Fruit fly (Drosophila melanogaster) whole organism, adult: ENCODE results near the gene mRpL17.

Experiments used
- CG11617 ChIP-seq: fragments of 200-800 bp; sonication (Bioruptor generic); optimal IDR thresholded peaks from 2 replicates; lab custom pipeline; 2017; ENCODE audit warnings: mild to moderate bottlenecking, missing biosample characterization, missing genetic modification reagents, missing genetic modification characterization
- CG12768 ChIP-seq: fragments of 200-800 bp; sonication (Bioruptor generic); optimal IDR thresholded peaks from 2 replicates; lab custom pipeline; 2017; ENCODE audit warnings: missing biosample characterization, missing genetic modification characterization, mild to moderate bottlenecking, moderate library complexity, missing genetic modification reagents
- CG14711 ChIP-seq: fragments of 200-800 bp; sonication (Bioruptor generic); optimal IDR thresholded peaks from 2 replicates; lab custom pipeline; 2018; ENCODE audit warnings: missing biosample characterization, mild to moderate bottlenecking, missing genetic modification characterization, moderate library complexity
- CG1620 ChIP-seq: fragments of 200-800 bp; sonication (Bioruptor generic); optimal IDR thresholded peaks from 2 replicates; lab custom pipeline; 2016; ENCODE audit warnings: missing biosample characterization, missing genetic modification characterization
- CG33017 ChIP-seq: fragments of 200-800 bp; sonication (Bioruptor generic); optimal IDR thresholded peaks from 2 replicates; lab custom pipeline; 2018; ENCODE audit warnings: missing biosample characterization, mild to moderate bottlenecking, missing genetic modification characterization, moderate library complexity
- CG5204 ChIP-seq: fragments of 200-800 bp; sonication (Bioruptor generic); optimal IDR thresholded peaks from 2 replicates; lab custom pipeline; 2016; ENCODE audit warnings: missing biosample characterization, missing genetic modification characterization
- CG7045 ChIP-seq: fragments of 200-800 bp; sonication (Bioruptor generic); optimal IDR thresholded peaks from 2 replicates; lab custom pipeline; 2017; ENCODE audit warnings: missing biosample characterization, mild to moderate bottlenecking, missing genetic modification characterization
- CG7101 ChIP-seq: fragments of 200-800 bp; sonication (Bioruptor generic); optimal IDR thresholded peaks from 2 replicates; lab custom pipeline; 2018; ENCODE audit warnings: missing biosample characterization, mild to moderate bottlenecking, missing genetic modification characterization, moderate library complexity
- Clk ChIP-seq: fragments of 200-800 bp; sonication (Bioruptor generic); optimal IDR thresholded peaks from 2 replicates; lab custom pipeline; 2017; ENCODE audit warnings: missing biosample characterization, missing genetic modification characterization
- Crg-1 ChIP-seq: fragments of 200-800 bp; sonication (Bioruptor generic); optimal IDR thresholded peaks from 2 replicates; lab custom pipeline; 2016; ENCODE audit warnings: missing biosample characterization, missing genetic modification characterization
- Hr96 ChIP-seq: fragments of 200-800 bp; sonication (Bioruptor generic); optimal IDR thresholded peaks from 2 replicates; lab custom pipeline; 2016; ENCODE audit warnings: missing biosample characterization, missing genetic modification characterization
- Mnt ChIP-seq: fragments of 200-800 bp; sonication (Bioruptor generic); optimal IDR thresholded peaks from 2 replicates; lab custom pipeline; 2016; ENCODE audit warnings: missing biosample characterization, mild to moderate bottlenecking, missing genetic modification characterization
- bab1 ChIP-seq: fragments of 200-800 bp; sonication (Bioruptor generic); optimal IDR thresholded peaks from 3 replicates; lab custom pipeline; 2019; ENCODE audit warnings: missing biosample characterization, mild to moderate bottlenecking, missing genetic modification characterization, moderate library complexity
- cic ChIP-seq: fragments of 200-800 bp; sonication (Bioruptor generic); optimal IDR thresholded peaks from 2 replicates; lab custom pipeline; 2017; ENCODE audit warnings: missing biosample characterization, mild to moderate bottlenecking, missing genetic modification characterization, moderate library complexity
- cnc ChIP-seq, 2 experiments: fragments of >200 bp; optimal IDR thresholded peaks; 2 replicates each; lab custom pipeline; 2017
- kay ChIP-seq: fragments of 200-800 bp; sonication (Bioruptor generic); peaks from one replicate; lab custom pipeline; 2016; ENCODE audit warnings: missing biosample characterization, missing genetic modification characterization, borderline replicate concordance
- ovo ChIP-seq: fragments of 200-800 bp; sonication (Bioruptor generic); optimal IDR thresholded peaks from 2 replicates; lab custom pipeline; 2016; ENCODE audit warnings: missing biosample characterization, missing genetic modification characterization
- pad ChIP-seq: fragments of 200-800 bp; sonication (Bioruptor generic); optimal IDR thresholded peaks from 3 replicates; lab custom pipeline; 2017; ENCODE audit warnings: missing biosample characterization, missing genetic modification characterization, mild to moderate bottlenecking, moderate library complexity, missing genetic modification reagents
- tj ChIP-seq: fragments of 200-800 bp; sonication (Bioruptor generic); optimal IDR thresholded peaks from 3 replicates; lab custom pipeline; 2017; ENCODE audit warnings: missing biosample characterization, mild to moderate bottlenecking, missing genetic modification characterization, moderate library complexity
- toe ChIP-seq: fragments of 200-800 bp; sonication (Bioruptor generic); optimal IDR thresholded peaks from 2 replicates; lab custom pipeline; 2016; ENCODE audit warnings: missing biosample characterization, missing genetic modification characterization

mRpL17 gene

DNA sequence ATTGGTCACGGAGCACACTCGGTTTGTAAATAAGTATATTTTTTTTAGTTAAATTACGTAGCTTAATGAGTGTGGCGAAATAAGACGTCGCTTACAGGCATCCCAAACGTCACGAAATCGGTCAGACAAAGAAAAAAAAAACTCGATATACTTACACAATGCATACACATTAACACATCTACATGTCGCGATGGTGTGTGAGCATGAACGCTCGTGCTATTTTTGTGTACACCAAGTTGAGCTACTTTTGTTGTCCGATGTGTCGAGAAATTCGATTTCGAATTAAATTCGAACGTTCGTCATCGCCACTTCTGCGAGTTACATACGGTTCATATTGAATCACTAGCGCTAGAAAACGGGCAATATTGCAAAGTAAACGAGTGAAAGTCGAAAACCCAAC is 39.5 kb upstream of the mRpL17 start:
- peak; percentile 33 for TF ChIP-seq cic (GFP tag; lab: Kevin White, UChicago)
- TF ChIP-seq ovo (GFP tag; lab: Kevin White, UChicago), result no peak
- no peak for TF ChIP-seq Crg-1 (GFP tag; lab: Kevin White, UChicago)
- TF ChIP-seq Mnt (GFP tag; lab: Kevin White, UChicago), result peak; percentile 33
- no peak for TF ChIP-seq CG14711 (tag; lab: Kevin White, UChicago)
- TF ChIP-seq kay, result peak; percentile 99
- no peak for TF ChIP-seq CG33017 (tag; lab: Kevin White, UChicago)
- TF ChIP-seq CG7101 (tag; lab: Kevin White, UChicago), result no peak
- no peak for TF ChIP-seq Clk (GFP tag; lab: Kevin White, UChicago)
- no peak for TF ChIP-seq tj
- TF ChIP-seq Hr96 (GFP tag; lab: Kevin White, UChicago), result no peak
- no peak for TF ChIP-seq cnc (optimal IDR thresholded peaks at IDR 0.05; lab: Kevin White, UChicago)
- no peak for TF ChIP-seq CG11617 (GFP tag; lab: Kevin White, UChicago)
- TF ChIP-seq CG12768 (GFP tag; lab: Kevin White, UChicago), result no peak
- no peak for TF ChIP-seq CG5204 (GFP tag; lab: Kevin White, UChicago)

DNA sequence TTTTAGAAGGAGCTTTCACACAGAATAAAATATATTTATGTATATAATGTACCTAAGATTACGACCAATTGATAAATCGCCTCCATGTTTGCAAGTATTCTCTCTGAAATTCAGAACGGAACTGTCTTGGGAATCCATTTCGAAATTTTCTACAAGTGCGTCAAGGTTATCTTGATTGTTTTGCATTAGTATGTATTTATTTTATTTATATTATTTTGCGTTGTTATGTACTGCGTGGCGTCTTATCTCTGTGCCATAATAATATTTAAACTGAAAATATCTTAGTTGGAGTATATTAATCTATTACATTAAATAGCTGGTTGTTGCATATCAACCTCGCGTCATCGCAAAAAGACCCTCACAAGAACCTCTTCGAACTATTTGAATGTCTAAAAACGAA is 33.1 kb upstream of the mRpL17 start, which contains the start of gene CG42846:
Gene CG42846, minus strand, starts transcription at position 101 of the 400 bp plus-strand sequence.
- no peak for TF ChIP-seq CG7045 (GFP tag; lab: Kevin White, UChicago)
- TF ChIP-seq ovo (GFP tag; lab: Kevin White, UChicago), result no peak
- TF ChIP-seq Crg-1 (GFP tag; lab: Kevin White, UChicago), result no peak
- no peak for TF ChIP-seq Mnt (GFP tag; lab: Kevin White, UChicago)

DNA sequence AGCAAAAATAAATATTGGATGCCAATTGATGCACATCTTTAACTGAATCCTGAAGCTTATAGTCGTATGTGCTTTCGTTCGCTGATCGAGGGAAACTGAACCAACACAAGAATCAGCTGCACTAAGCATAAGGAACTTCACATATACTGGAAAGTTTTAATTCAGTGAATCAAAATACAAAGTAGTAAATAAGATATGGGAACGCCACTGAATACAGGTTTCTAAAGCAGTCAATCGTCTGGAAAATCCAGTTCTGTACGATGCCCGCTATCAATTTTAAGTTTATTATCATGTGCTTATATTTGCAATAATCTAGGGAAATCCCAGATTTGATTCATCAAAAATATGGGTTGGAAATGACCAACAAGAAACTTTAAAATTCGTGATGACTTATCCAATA is 32.3 kb upstream of the mRpL17 start, which contains the start of gene CG34454:
Gene CG34454, minus strand, starts transcription at position 84 of the 400 bp plus-strand sequence.
- TF ChIP-seq Clk (GFP tag; lab: Kevin White, UChicago), result no peak
- no peak for TF ChIP-seq CG12768 (GFP tag; lab: Kevin White, UChicago)
- TF ChIP-seq pad (GFP tag; lab: Kevin White, UChicago), result no peak
- TF ChIP-seq tj, result no peak
- TF ChIP-seq Hr96 (GFP tag; lab: Kevin White, UChicago), result no peak
- no peak for TF ChIP-seq CG1620

DNA sequence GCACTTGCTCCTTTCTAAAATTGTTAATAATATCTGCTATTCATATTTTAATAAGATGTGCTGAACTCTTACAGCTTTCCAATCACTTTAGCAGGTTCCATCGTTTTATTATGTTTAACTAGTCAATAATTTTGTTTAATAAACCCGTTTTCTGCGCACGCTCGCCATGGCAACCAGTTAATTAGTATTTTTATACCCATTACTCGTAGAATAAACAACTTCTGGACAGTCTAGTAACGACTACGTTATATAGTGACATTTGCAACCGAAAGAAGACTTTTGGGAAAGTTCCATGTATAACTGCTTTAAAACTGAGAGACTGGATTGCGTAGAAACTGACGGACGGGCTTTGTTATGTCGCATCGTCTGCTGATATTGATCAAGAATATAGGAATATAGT is 31.3 kb upstream of the mRpL17 start, which contains the start of gene CG34453:
Gene CG34453, minus strand, starts transcription at position 101 of the 400 bp plus-strand sequence.
- no peak for TF ChIP-seq CG33017 (tag; lab: Kevin White, UChicago)
- no peak for TF ChIP-seq pad (GFP tag; lab: Kevin White, UChicago)
- no peak for TF ChIP-seq kay
- no peak for TF ChIP-seq tj
- no peak for TF ChIP-seq bab1 (GFP tag; lab: Kevin White, UChicago)
- TF ChIP-seq ovo (GFP tag; lab: Kevin White, UChicago), result no peak
- TF ChIP-seq CG11617 (GFP tag; lab: Kevin White, UChicago), result no peak
- TF ChIP-seq cic (GFP tag; lab: Kevin White, UChicago), result no peak
- TF ChIP-seq Mnt (GFP tag; lab: Kevin White, UChicago), result no peak
- TF ChIP-seq toe (GFP tag; lab: Kevin White, UChicago), result no peak
- no peak for TF ChIP-seq Clk (GFP tag; lab: Kevin White, UChicago)
- TF ChIP-seq Crg-1 (GFP tag; lab: Kevin White, UChicago), result no peak
- TF ChIP-seq cnc (optimal IDR thresholded peaks at IDR 0.05; lab: Kevin White, UChicago), result no peak
- no peak for TF ChIP-seq Hr96 (GFP tag; lab: Kevin White, UChicago)
- TF ChIP-seq CG5204 (GFP tag; lab: Kevin White, UChicago), result no peak
- TF ChIP-seq CG7101 (tag; lab: Kevin White, UChicago), result no peak
- TF ChIP-seq CG7045 (GFP tag; lab: Kevin White, UChicago), result no peak
- TF ChIP-seq CG1620, result no peak
- TF ChIP-seq CG12768 (GFP tag; lab: Kevin White, UChicago), result no peak

DNA sequence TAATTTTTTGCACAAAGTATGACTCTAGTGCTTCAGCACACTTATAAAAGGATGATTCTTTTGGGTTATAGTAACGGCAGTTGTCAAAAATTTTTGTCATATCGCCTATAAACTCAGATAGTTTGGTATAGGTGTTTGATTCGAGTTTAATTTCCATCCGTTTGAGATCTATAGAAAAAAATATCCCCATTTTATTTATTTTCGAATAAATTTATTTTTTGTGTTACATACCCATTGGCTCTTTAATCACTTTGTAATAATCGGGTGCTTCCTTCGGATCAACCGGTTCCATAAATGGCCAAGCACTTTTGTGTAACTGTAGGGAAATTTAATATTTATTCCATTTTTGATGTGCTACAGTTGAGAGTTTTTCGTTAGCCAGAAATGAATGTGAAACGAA is 30.2 kb upstream of the mRpL17 start:
- peak; percentile 96 for TF ChIP-seq kay
- no peak for TF ChIP-seq tj

DNA sequence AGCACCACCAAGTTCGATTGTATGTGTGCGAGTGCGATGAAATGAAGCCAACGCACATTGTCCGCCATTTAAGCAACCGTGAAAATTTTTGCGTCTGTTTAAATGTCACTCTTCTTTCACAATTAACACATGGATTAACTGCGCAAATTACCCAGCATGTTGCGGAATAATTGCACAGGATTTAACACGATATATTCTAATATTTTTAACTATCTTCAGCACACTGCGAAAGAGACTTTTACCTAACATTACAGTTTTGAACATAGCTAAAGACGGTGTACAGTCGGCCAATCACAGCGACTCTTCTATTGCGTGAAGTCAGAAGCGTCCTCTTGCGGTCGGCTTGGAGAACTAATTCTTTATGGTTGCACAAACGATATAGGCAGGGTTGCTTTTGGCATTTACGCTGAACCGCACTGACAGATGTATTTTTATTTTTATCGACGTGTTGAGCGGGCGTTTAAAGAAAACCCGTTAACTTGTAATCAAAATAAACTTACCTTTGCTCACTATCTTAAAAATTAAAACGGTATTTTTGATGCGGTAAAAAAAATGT is 17.9 kb upstream of the mRpL17 start:
- TF ChIP-seq ovo (GFP tag; lab: Kevin White, UChicago) (peak; percentile 37), kay (no peak), pad (GFP tag; lab: Kevin White, UChicago) (peak; percentile 34), Mnt (GFP tag; lab: Kevin White, UChicago) (peak; percentile 74), CG7045 (GFP tag; lab: Kevin White, UChicago) (peak; percentile 18), CG5204 (GFP tag; lab: Kevin White, UChicago) (no peak), CG12768 (GFP tag; lab: Kevin White, UChicago) (no peak), CG1620 (peak; percentile 54), Hr96 (GFP tag; lab: Kevin White, UChicago) (no peak), bab1 (GFP tag; lab: Kevin White, UChicago) (peak; percentile 82), cnc (optimal IDR thresholded peaks at IDR 0.05; lab: Kevin White, UChicago) (no peak), toe (GFP tag; lab: Kevin White, UChicago) (no peak), Crg-1 (GFP tag; lab: Kevin White, UChicago) (peak; percentile 68), CG7101 (tag; lab: Kevin White, UChicago) (peak; percentile 63), cic (GFP tag; lab: Kevin White, UChicago) (peak; percentile 22), Clk (GFP tag; lab: Kevin White, UChicago) (peak; percentile 47), CG14711 (tag; lab: Kevin White, UChicago) (peak; percentile 83), CG11617 (GFP tag; lab: Kevin White, UChicago) (peak; percentile 43), CG33017 (tag; lab: Kevin White, UChicago) (no peak), tj (peak; percentile 34)
